ENCODE assay signal across 4 fruit fly cellular contexts in genomic region chrX:8240431-8240830, dm6.
TF ChIP-seq lines count a peak whose summit lies in the region.

CG2147 (plus strand) TSS chrX:8240684.

- no peak for TF ChIP-seq CTCF in whole organism, embryonic (GFP tag; optimal IDR thresholded peaks at IDR 0.05; lab: Kevin White, UChicago)

TF ChIP-seq in whole organism, adult, 20 proteins besides CTCF, POLR2A, EP300 and RAD21:
- TF ChIP-seq CG14711 (tag; optimal IDR thresholded peaks at IDR 0.05; lab: Kevin White, UChicago) (no peak), bab1 (GFP tag; optimal IDR thresholded peaks at IDR 0.05; lab: Kevin White, UChicago) (peak; percentile 51)
TF ChIP-seq in whole organism, adult: peak in this region for 1.

TF ChIP-seq in whole organism, embryonic, 481 proteins besides CTCF, POLR2A, EP300 and RAD21 (continues in another document):
- peak; percentile 68 for TF ChIP-seq Doc3 (GFP tag; IDR thresholded peaks at IDR 0.05; lab: Robert Waterston, UW; ENCODE audit: partially characterized antibody)
- TF ChIP-seq disco-r (GFP tag; optimal IDR thresholded peaks at IDR 0.05; lab: Kevin White, UChicago), result no peak
- peak; percentile 27 for TF ChIP-seq CG10267 (tag; optimal IDR thresholded peaks at IDR 0.05; lab: Kevin White, UChicago)
- TF ChIP-seq C15 (GFP tag; IDR thresholded peaks at IDR 0.05; lab: Robert Waterston, UW), result no peak
- TF ChIP-seq Hand (GFP tag; optimal IDR thresholded peaks at IDR 0.05; lab: Kevin White, UChicago), result no peak
- TF ChIP-seq Atf-2 (GFP tag; optimal IDR thresholded peaks at IDR 0.05; lab: Kevin White, UChicago), result no peak
- no peak for TF ChIP-seq maf-S (GFP tag; optimal IDR thresholded peaks at IDR 0.05; lab: Kevin White, UChicago)
- no peak for TF ChIP-seq Abd-B (GFP tag; optimal IDR thresholded peaks at IDR 0.05; lab: Kevin White, UChicago)
- TF ChIP-seq CG11560 (tag; IDR thresholded peaks at IDR 0.05; lab: Robert Waterston, UW), result no peak
- no peak for TF ChIP-seq schlank (tag; optimal IDR thresholded peaks at IDR 0.05; lab: Kevin White, UChicago)
- TF ChIP-seq CG2889 (GFP tag; IDR thresholded peaks at IDR 0.05; lab: Robert Waterston, UW), result no peak
- no peak for TF ChIP-seq pum (GFP tag; optimal IDR thresholded peaks at IDR 0.05; lab: Kevin White, UChicago)
- no peak for TF ChIP-seq nau (GFP tag; optimal IDR thresholded peaks at IDR 0.05; lab: Kevin White, UChicago)
- peak; percentile 65 for TF ChIP-seq CG2116 (GFP tag; optimal IDR thresholded peaks at IDR 0.05; lab: Kevin White, UChicago)
- TF ChIP-seq TFAM (GFP tag; optimal IDR thresholded peaks at IDR 0.05; lab: Kevin White, UChicago), result no peak
- no peak for TF ChIP-seq CG10979 (tag; optimal IDR thresholded peaks at IDR 0.05; lab: Kevin White, UChicago)
- TF ChIP-seq gfzf (GFP tag; optimal IDR thresholded peaks at IDR 0.05; lab: Kevin White, UChicago), result peak; percentile 30
- peak; percentile 92 for TF ChIP-seq E2f2 (GFP tag; IDR thresholded peaks at IDR 0.05; lab: Robert Waterston, UW)
- TF ChIP-seq CG10543 (GFP tag; optimal IDR thresholded peaks at IDR 0.05; lab: Kevin White, UChicago), result no peak
- TF ChIP-seq Atf3 (GFP tag; optimal IDR thresholded peaks at IDR 0.05; lab: Kevin White, UChicago), result no peak
- no peak for TF ChIP-seq dimm (GFP tag; IDR thresholded peaks at IDR 0.05; lab: Robert Waterston, UW)
- no peak for TF ChIP-seq ara (GFP tag; IDR thresholded peaks at IDR 0.05; lab: Robert Waterston, UW)
- no peak for TF ChIP-seq trh (GFP tag; optimal IDR thresholded peaks at IDR 0.05; lab: Kevin White, UChicago)
- no peak for TF ChIP-seq CG17912 (GFP tag; optimal IDR thresholded peaks at IDR 0.05; lab: Kevin White, UChicago)
- TF ChIP-seq CG10959 (GFP tag; IDR thresholded peaks at IDR 0.05; lab: Robert Waterston, UW), result no peak
- no peak for TF ChIP-seq CG32772 (GFP tag; IDR thresholded peaks at IDR 0.05; lab: Robert Waterston, UW)
- no peak for TF ChIP-seq Asciz (GFP tag; optimal IDR thresholded peaks at IDR 0.05; lab: Kevin White, UChicago)
- TF ChIP-seq prd (optimal IDR thresholded peaks at IDR 0.05; lab: Kevin White, UChicago), result no peak
- no peak for TF ChIP-seq prd (GFP tag; IDR thresholded peaks at IDR 0.05; lab: Robert Waterston, UW)
- TF ChIP-seq CG10209 (GFP tag; optimal IDR thresholded peaks at IDR 0.05; lab: Kevin White, UChicago), result no peak
- TF ChIP-seq Lpt (GFP tag; optimal IDR thresholded peaks at IDR 0.05; lab: Kevin White, UChicago), result no peak
- no peak for TF ChIP-seq scrt (GFP tag; optimal IDR thresholded peaks at IDR 0.05; lab: Kevin White, UChicago)

TF ChIP-seq in whole organism, prepupa, 60 proteins besides CTCF, POLR2A, EP300 and RAD21:
- no peak for TF ChIP-seq CG32006 (GFP tag; optimal IDR thresholded peaks at IDR 0.05; lab: Kevin White, UChicago)
- TF ChIP-seq dsx (GFP tag; optimal IDR thresholded peaks at IDR 0.05; lab: Kevin White, UChicago; ENCODE audit: poor library complexity, severe bottlenecking), result no peak
- TF ChIP-seq Hr38 (GFP tag; optimal IDR thresholded peaks at IDR 0.05; lab: Kevin White, UChicago), result no peak
- peak; percentile 29 for TF ChIP-seq Sox14 (GFP tag; optimal IDR thresholded peaks at IDR 0.05; lab: Kevin White, UChicago)
- peak; percentile 22 for TF ChIP-seq esn (GFP tag; optimal IDR thresholded peaks at IDR 0.05; lab: Kevin White, UChicago)

TF ChIP-seq in whole organism, wandering third instar larva, 38 proteins besides CTCF, POLR2A, EP300 and RAD21:
- TF ChIP-seq foxo (GFP tag; optimal IDR thresholded peaks at IDR 0.05; lab: Kevin White, UChicago) (no peak), br (GFP tag; optimal IDR thresholded peaks at IDR 0.05; lab: Kevin White, UChicago) (no peak), sage (GFP tag; optimal IDR thresholded peaks at IDR 0.05; lab: Kevin White, UChicago) (peak; percentile 37), Dfd (GFP tag; optimal IDR thresholded peaks at IDR 0.05; lab: Kevin White, UChicago) (no peak), rgr (GFP tag; optimal IDR thresholded peaks at IDR 0.05; lab: Kevin White, UChicago) (no peak), jim (GFP tag; optimal IDR thresholded peaks at IDR 0.05; lab: Kevin White, UChicago) (no peak)
TF ChIP-seq in whole organism, wandering third instar larva: peak in this region for 1.
